Worm (Caenorhabditis elegans) whole organism, L2 larva: ENCODE results near the gene srw-29.

Experiments used
- skn-1 ChIP-seq: sonication (generic microtip); optimal IDR thresholded peaks from 2 replicates; lab custom pipeline; 2017; ENCODE audit warnings: missing biosample characterization, missing genetic modification characterization
- unc-39 ChIP-seq: fragments of 150-350 bp; optimal IDR thresholded peaks from 2 replicates; lab custom pipeline; 2014; ENCODE audit warnings: missing biosample characterization, missing genetic modification characterization
- unc-62 ChIP-seq: fragments of 150-350 bp; optimal IDR thresholded peaks from 2 replicates; lab custom pipeline; 2014; ENCODE audit warnings: missing biosample characterization, missing genetic modification reagents, missing genetic modification characterization

DNA sequence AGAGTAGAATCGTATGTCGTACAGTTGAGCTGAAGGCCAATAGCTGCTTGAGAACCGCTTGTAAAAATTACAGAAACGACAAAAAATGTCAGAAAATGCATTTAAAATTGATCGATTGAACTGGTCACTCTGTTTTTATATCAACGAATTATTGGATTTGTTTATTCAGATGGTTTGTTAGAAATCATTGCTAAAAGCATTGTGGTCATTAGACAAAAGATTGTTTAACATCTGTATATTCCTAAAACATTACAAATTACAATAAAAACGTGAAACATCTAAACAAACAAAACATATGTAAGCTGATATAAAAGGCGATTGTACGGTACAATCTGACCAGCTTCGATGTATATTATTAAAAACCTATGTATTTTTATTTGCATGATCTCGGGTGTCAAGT is 11.2 kb upstream of the srw-29 start, which contains the start of the genes F26D2.13 and F26D2.14:
- TF ChIP-seq unc-39 (no peak), skn-1 (no peak), unc-62 (GFP tag; lab: Kevin White, UChicago) (no peak)
